Worm (Caenorhabditis elegans): ENCODE measurements around the gene srd-1.

The srd-1 gene

DNA sequence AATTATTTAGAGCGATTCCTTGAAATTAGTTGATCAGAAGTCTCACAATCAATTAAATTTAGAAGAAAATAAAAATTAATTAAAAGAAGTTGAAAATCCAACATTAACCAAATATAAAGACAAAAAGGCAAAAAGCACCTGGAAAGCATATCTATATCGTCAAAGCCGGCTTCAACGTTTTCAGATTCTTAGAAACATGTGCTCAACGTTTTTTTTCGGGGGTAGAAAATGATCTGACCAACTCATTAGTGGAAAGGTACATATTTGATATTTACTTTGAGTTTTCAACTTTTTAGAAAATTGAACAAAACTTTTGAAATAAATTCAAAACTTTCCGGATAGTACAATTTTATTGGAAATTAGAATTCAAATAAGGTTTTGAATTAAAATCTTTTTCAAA lies 49.7 kb downstream of the srd-1 start:
- TF ChIP-seq ceh-31 (tag; optimal IDR thresholded peaks at IDR 0.05) (no peak), ztf-16 (tag; optimal IDR thresholded peaks at IDR 0.05) (no peak), pqm-1 (tag; optimal IDR thresholded peaks at IDR 0.05) (no peak), unc-3 (GFP tag; conservative IDR thresholded peaks at IDR 0.05) (no peak), unc-3 (tag; optimal IDR thresholded peaks at IDR 0.05) (no peak), unc-42 (tag; optimal IDR thresholded peaks at IDR 0.05) (no peak), ama-1 (optimal IDR thresholded peaks at IDR 0.05) (no peak), ceh-22 (tag; optimal IDR thresholded peaks at IDR 0.05) (no peak)

DNA sequence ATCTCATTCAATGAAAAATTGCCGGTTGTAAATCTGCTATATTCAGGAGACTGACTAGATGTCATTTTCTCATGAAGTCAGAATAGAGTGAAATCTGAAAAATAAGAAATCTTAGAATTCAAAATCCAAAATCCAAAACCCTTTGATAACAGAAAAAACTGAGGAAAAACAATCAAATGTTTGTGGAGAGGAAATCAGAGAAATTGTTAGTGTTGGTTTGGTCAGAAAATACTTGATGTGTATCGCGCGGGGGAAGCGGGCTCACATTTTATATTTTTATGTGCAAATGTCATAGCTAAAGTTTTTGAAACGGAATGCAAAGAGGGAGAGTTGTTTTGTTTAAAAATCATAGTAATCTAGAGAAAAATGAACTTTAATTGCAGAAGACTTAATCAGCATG lies 50.8 kb downstream of the srd-1 start, which contains the start of gene F27E5.5:
TSS of gene F27E5.5 (minus strand) at position 101 of the 400 bp plus-strand sequence.
- TF ChIP-seq odd-2 (tag; optimal IDR thresholded peaks at IDR 0.05) (no peak), ztf-16 (tag; optimal IDR thresholded peaks at IDR 0.05) (no peak), fax-1 (tag; optimal IDR thresholded peaks at IDR 0.05) (no peak), unc-55 (GFP tag; optimal IDR thresholded peaks at IDR 0.05) (no peak), che-1 (tag; optimal IDR thresholded peaks at IDR 0.05) (no peak), ceh-2 (tag; optimal IDR thresholded peaks at IDR 0.05) (no peak), rnt-1 (tag; optimal IDR thresholded peaks at IDR 0.05) (no peak), tbx-2 (tag; optimal IDR thresholded peaks at IDR 0.05) (no peak), syd-9 (tag; optimal IDR thresholded peaks at IDR 0.05) (no peak), Y22D7AL.16 (tag; optimal IDR thresholded peaks at IDR 0.05) (no peak), lim-6 (tag; optimal IDR thresholded peaks at IDR 0.05) (no peak), nhr-232 (tag; optimal IDR thresholded peaks at IDR 0.05) (no peak), C38D4.7 (GFP tag; optimal IDR thresholded peaks at IDR 0.05) (no peak), dmd-4 (tag; optimal IDR thresholded peaks at IDR 0.05; ENCODE audit: borderline replicate concordance) (no peak), unc-86 (tag; optimal IDR thresholded peaks at IDR 0.05) (no peak)

Data from whole organism, late embryonic.